Worm (Caenorhabditis elegans) whole organism, L1 larva: Measurements from ENCODE around the gene srsx-34.

Source experiments
- C16A3.4 ChIP-seq: fragments of 150-350 bp; optimal IDR thresholded peaks from 2 replicates; lab custom pipeline; 2014; ENCODE audit warnings: missing biosample characterization, missing genetic modification characterization
- ama-1 ChIP-seq: fragments of 150-350 bp; optimal IDR thresholded peaks from 2 replicates; lab custom pipeline; 2014
- dpl-1 ChIP-seq, 3 experiments: fragments of 150-350 bp in 2 of 3; sonication (generic microtip) in 1 of 3; optimal IDR thresholded peaks; 2 replicates each; lab custom pipeline; 2014 to 2017; ENCODE audit warnings: missing biosample characterization in 3 of 3, missing genetic modification characterization in 3 of 3, missing genetic modification reagents in 3 of 3
- hlh-17 ChIP-seq: fragments of 200-800 bp; sonication (Bioruptor generic); optimal IDR thresholded peaks from 2 replicates; lab custom pipeline; 2018; ENCODE audit warnings: missing genetic modification characterization, mild to moderate bottlenecking, missing compliant biosample characterization, moderate library complexity, borderline replicate concordance
- hlh-4 ChIP-seq: sonication (generic microtip); optimal IDR thresholded peaks from 2 replicates; lab custom pipeline; 2016; ENCODE audit warnings: mild to moderate bottlenecking, missing genetic modification characterization, missing compliant biosample characterization
- jun-1 ChIP-seq: fragments of 150-350 bp; optimal IDR thresholded peaks from 2 replicates; lab custom pipeline; 2014; ENCODE audit warnings: missing biosample characterization, missing genetic modification reagents, missing genetic modification characterization
- lin-15B ChIP-seq: fragments of 150-350 bp; sonication (generic microtip); optimal IDR thresholded peaks from 3 replicates; lab custom pipeline; 2014; ENCODE audit warnings: missing biosample characterization, missing genetic modification characterization
- lin-39 ChIP-seq: fragments of 150-350 bp; optimal IDR thresholded peaks from 2 replicates; lab custom pipeline; 2014; ENCODE audit warnings: missing biosample characterization, missing genetic modification reagents, missing genetic modification characterization
- mep-1 ChIP-seq: fragments of 150-350 bp; optimal IDR thresholded peaks from 2 replicates; lab custom pipeline; 2014; ENCODE audit warnings: missing biosample characterization, missing genetic modification characterization
- nhr-12 ChIP-seq: sonication (generic microtip); optimal IDR thresholded peaks from 2 replicates; lab custom pipeline; 2017; ENCODE audit warnings: missing biosample characterization, missing genetic modification characterization
- nhr-77 ChIP-seq: fragments of 150-350 bp; optimal IDR thresholded peaks from 2 replicates; lab custom pipeline; 2014; ENCODE audit warnings: missing biosample characterization, missing genetic modification characterization

- TF ChIP-seq dpl-1 (GFP tag; optimal IDR thresholded peaks at IDR 0.05; lab: Kevin White, UChicago) (no peak), nhr-12 (no peak), nhr-77 (no peak), mep-1 (no peak), ama-1 (lab: Kevin White, UChicago) (no peak), lin-39 (no peak), jun-1 (tag; lab: Kevin White, UChicago) (no peak), hlh-4 (no peak), C16A3.4 (no peak), hlh-17 (GFP tag; lab: Kevin White, UChicago) (no peak), lin-15B (tag; lab: Kevin White, UChicago) (no peak)
These were observed 30.1 kb downstream of the srsx-34 start for ce11 chrV:9065915-9066314.
